Fruit fly (Drosophila melanogaster) whole organism, pupa: Measurements from ENCODE around the gene Nf1.
A peak's percentile ranks its signal among the peaks of the same experiment; 100 is the strongest.

Experiments
- CG10348 ChIP-seq: fragments of 200-800 bp; sonication (Bioruptor generic); IDR thresholded peaks from 2 replicates; pipeline ENCODE4 v1.3.6; 2022; ENCODE audit warnings: missing biosample characterization, missing genetic modification characterization
- CG12605 ChIP-seq: fragments of 200-800 bp; sonication (Bioruptor generic); IDR thresholded peaks from 2 replicates; pipeline ENCODE4 v1.3.6; 2022; ENCODE audit warnings: missing biosample characterization, missing genetic modification characterization
- CG13204 ChIP-seq: fragments of 200-800 bp; sonication (Bioruptor generic); optimal IDR thresholded peaks from 2 replicates; lab custom pipeline; 2018; ENCODE audit warnings: missing biosample characterization, mild to moderate bottlenecking, missing genetic modification characterization, moderate library complexity
- CG14655 ChIP-seq: fragments of 200-800 bp; sonication (Bioruptor generic); optimal IDR thresholded peaks from 3 replicates; lab custom pipeline; 2017; ENCODE audit warnings: mild to moderate bottlenecking, missing biosample characterization, missing genetic modification reagents, missing genetic modification characterization
- CG15710 ChIP-seq: fragments of 200-800 bp; sonication (Bioruptor generic); optimal IDR thresholded peaks from 2 replicates; lab custom pipeline; 2018; ENCODE audit warnings: missing biosample characterization, mild to moderate bottlenecking, missing genetic modification characterization, moderate library complexity
- CG17806 ChIP-seq: fragments of 200-800 bp; sonication (Bioruptor generic); optimal IDR thresholded peaks from 2 replicates; lab custom pipeline; 2018; ENCODE audit warnings: missing biosample characterization, mild to moderate bottlenecking, missing genetic modification characterization, moderate library complexity
- CG32121 ChIP-seq: fragments of 200-800 bp; sonication (Bioruptor generic); IDR thresholded peaks from 2 replicates; pipeline ENCODE4 v1.3.6; 2022; ENCODE audit warnings: missing biosample characterization, missing genetic modification characterization
- CG34367 ChIP-seq: fragments of 200-800 bp; sonication (Bioruptor generic); optimal IDR thresholded peaks from 2 replicates; lab custom pipeline; 2018; ENCODE audit warnings: missing biosample characterization, mild to moderate bottlenecking, missing genetic modification characterization
- CG4496 ChIP-seq: fragments of 200-800 bp; sonication (Bioruptor generic); IDR thresholded peaks from 3 replicates; pipeline ENCODE4 v1.3.6; 2022; ENCODE audit warnings: missing biosample characterization, missing genetic modification characterization
- CG8159 ChIP-seq: fragments of 200-800 bp; sonication (Bioruptor generic); optimal IDR thresholded peaks from 3 replicates; lab custom pipeline; 2018; ENCODE audit warnings: missing biosample characterization, mild to moderate bottlenecking, missing genetic modification characterization, moderate library complexity
- CG8301 ChIP-seq: fragments of 200-800 bp; sonication (Bioruptor generic); optimal IDR thresholded peaks from 2 replicates; lab custom pipeline; 2018; ENCODE audit warnings: missing biosample characterization, mild to moderate bottlenecking, missing genetic modification characterization
- CG9948 ChIP-seq: fragments of 200-800 bp; sonication (Bioruptor generic); optimal IDR thresholded peaks from 2 replicates; lab custom pipeline; 2018; ENCODE audit warnings: missing biosample characterization, mild to moderate bottlenecking, missing genetic modification characterization, moderate library complexity
- D1 ChIP-seq: fragments of 200-800 bp; sonication (Bioruptor generic); optimal IDR thresholded peaks from 2 replicates; lab custom pipeline; 2018; ENCODE audit warnings: missing biosample characterization, mild to moderate bottlenecking, missing genetic modification characterization, moderate library complexity
- EcR ChIP-seq: fragments of 200-800 bp; sonication (Bioruptor generic); optimal IDR thresholded peaks from 3 replicates; lab custom pipeline; 2019; ENCODE audit warnings: missing biosample characterization, missing genetic modification characterization, mild to moderate bottlenecking, moderate library complexity, missing genetic modification reagents
- Ets98B ChIP-seq: fragments of 200-800 bp; sonication (Bioruptor generic); IDR thresholded peaks from 2 replicates; pipeline ENCODE4 v1.3.6; 2022; ENCODE audit warnings: missing biosample characterization, missing genetic modification characterization
- Pif1A ChIP-seq: fragments of 200-800 bp; sonication (Bioruptor generic); optimal IDR thresholded peaks from 3 replicates; lab custom pipeline; 2016; ENCODE audit warnings: missing biosample characterization, missing genetic modification characterization
- Pif1B ChIP-seq: fragments of 200-800 bp; sonication (Bioruptor generic); optimal IDR thresholded peaks from 3 replicates; lab custom pipeline; 2016; ENCODE audit warnings: missing biosample characterization, missing genetic modification characterization
- Snoo ChIP-seq: fragments of 200-800 bp; sonication (Bioruptor generic); optimal IDR thresholded peaks from 3 replicates; lab custom pipeline; 2017; ENCODE audit warnings: missing biosample characterization, mild to moderate bottlenecking, missing genetic modification characterization, inconsistent platforms
- fd96Ca ChIP-seq: fragments of 200-800 bp; sonication (Bioruptor generic); IDR thresholded peaks from 3 replicates; pipeline ENCODE4 v1.3.6; 2022; ENCODE audit warnings: missing biosample characterization, missing genetic modification characterization
- gl ChIP-seq: fragments of 200-800 bp; sonication (Bioruptor generic); optimal IDR thresholded peaks from 2 replicates; lab custom pipeline; 2018; ENCODE audit warnings: missing biosample characterization, mild to moderate bottlenecking, missing genetic modification characterization
- rn ChIP-seq: fragments of 200-800 bp; sonication (Bioruptor generic); IDR thresholded peaks from 2 replicates; pipeline ENCODE4 v1.3.6; 2022; ENCODE audit warnings: missing biosample characterization, missing genetic modification characterization

The Nf1 gene

dm6 chr3R:25982734-25983133, at the start of gene Nf1:
Gene Nf1, plus strand, starts transcription at chr3R:25983013.
- TF ChIP-seq Pif1A (GFP tag; lab: Kevin White, UChicago) (no peak), CG32121 (GFP tag; lab: Robert Waterston, UW) (no peak), CG13204 (no peak), Ets98B (no peak)
- TF ChIP-seq, all 21 proteins: peak for 0

- TF ChIP-seq gl (tag; lab: Kevin White, UChicago) (no peak), CG10348 (GFP tag; lab: Robert Waterston, UW) (no peak), Pif1B (GFP tag; lab: Kevin White, UChicago) (no peak), EcR (no peak), fd96Ca (GFP tag; lab: Robert Waterston, UW) (no peak), CG14655 (no peak), CG17806 (no peak), CG8301 (no peak), Pif1A (GFP tag; lab: Kevin White, UChicago) (no peak), CG34367 (no peak), D1 (tag; lab: Kevin White, UChicago) (no peak)
Measured at dm6 chr3R:25941310-25941709, 41.5 kb upstream of the Nf1 start.

dm6 chr3R:25956092-25956491, 26.7 kb upstream of the Nf1 start, which contains the start of gene CCAP-R:
Gene CCAP-R, minus strand, starts transcription at chr3R:25956270.
- TF ChIP-seq CG13204 (no peak), rn (GFP tag; lab: Robert Waterston, UW) (no peak), fd96Ca (GFP tag; lab: Robert Waterston, UW) (0 out of 3 replicates have a peak, but pooled peaks have one; percentile 10), Ets98B (peak; percentile 8; the same call in 1 of the 2 replicates), CG4496 (GFP tag; lab: Robert Waterston, UW) (peak; percentile 63; the same call in 2 of the 3 replicates)

dm6 chr3R:25958979-25959378, 23.8 kb upstream of the Nf1 start, which contains the start of gene CG14540:
Gene CG14540, plus strand, starts transcription at chr3R:25959279.
- TF ChIP-seq CG34367 = no peak
- no peak for TF ChIP-seq Pif1B (GFP tag; lab: Kevin White, UChicago)
- no peak for TF ChIP-seq D1 (tag; lab: Kevin White, UChicago)
- no peak for TF ChIP-seq CG8159 (tag; lab: Kevin White, UChicago)
- TF ChIP-seq EcR = no peak
- TF ChIP-seq gl (tag; lab: Kevin White, UChicago) = no peak
- no peak for TF ChIP-seq CG32121 (GFP tag; lab: Robert Waterston, UW)
- no peak for TF ChIP-seq CG15710 (tag; lab: Kevin White, UChicago)
- no peak for TF ChIP-seq CG13204
- TF ChIP-seq fd96Ca (GFP tag; lab: Robert Waterston, UW) = no peak
- no peak for TF ChIP-seq Pif1A (GFP tag; lab: Kevin White, UChicago)
- no peak for TF ChIP-seq CG9948 (tag; lab: Kevin White, UChicago)
- no peak for TF ChIP-seq CG8301
- TF ChIP-seq CG10348 (GFP tag; lab: Robert Waterston, UW) = no peak

- TF ChIP-seq rn (GFP tag; lab: Robert Waterston, UW) (no peak), gl (tag; lab: Kevin White, UChicago) (no peak), EcR (no peak), CG14655 (no peak), Snoo (no peak), CG8159 (tag; lab: Kevin White, UChicago) (no peak), Ets98B (no peak), CG12605 (no peak), CG17806 (no peak)
- TF ChIP-seq, all 21 proteins: peak for 0
Measured at dm6 chr3R:25961694-25962093, 21.1 kb upstream of the Nf1 start, which contains the start of gene boss. Gene boss, plus strand, starts transcription at chr3R:25961994.

- TF ChIP-seq CG4496 (GFP tag; lab: Robert Waterston, UW) (no peak), Snoo (no peak), CG10348 (GFP tag; lab: Robert Waterston, UW) (no peak), CG12605 (no peak), CG17806 (no peak), CG9948 (tag; lab: Kevin White, UChicago) (no peak), CG32121 (GFP tag; lab: Robert Waterston, UW) (no peak), D1 (tag; lab: Kevin White, UChicago) (no peak), CG13204 (no peak), CG34367 (no peak), Ets98B (no peak), Pif1B (GFP tag; lab: Kevin White, UChicago) (no peak), Pif1A (GFP tag; lab: Kevin White, UChicago) (no peak), CG15710 (tag; lab: Kevin White, UChicago) (no peak), rn (GFP tag; lab: Robert Waterston, UW) (no peak), fd96Ca (GFP tag; lab: Robert Waterston, UW) (no peak), EcR (no peak)
Measured at dm6 chr3R:25966944-25967343, 15.9 kb upstream of the Nf1 start.

dm6 chr3R:25968486-25968885, 14.3 kb upstream of the Nf1 start:
- TF ChIP-seq CG9948 (tag; lab: Kevin White, UChicago) (no peak), CG14655 (no peak), gl (tag; lab: Kevin White, UChicago) (no peak), CG34367 (no peak), EcR (no peak), Pif1A (GFP tag; lab: Kevin White, UChicago) (no peak), CG8301 (no peak)
- TF ChIP-seq, all 21 proteins: peak for 0
